Fruit fly (Drosophila melanogaster) whole organism, prepupa: ENCODE results near the gene bai.

ENCODE experiments used
- Blimp-1 ChIP-seq: fragments of 200-800 bp; sonication (Bioruptor generic); optimal IDR thresholded peaks from 3 replicates; lab custom pipeline; 2017; ENCODE audit warnings: missing biosample characterization, missing genetic modification characterization, mild to moderate bottlenecking, moderate library complexity, missing genetic modification reagents
- CG10631 ChIP-seq: fragments of 200-800 bp; sonication (Bioruptor generic); optimal IDR thresholded peaks from 2 replicates; lab custom pipeline; 2016; ENCODE audit warnings: missing biosample characterization, missing genetic modification characterization
- CG10669 ChIP-seq: fragments of 200-800 bp; sonication (Bioruptor generic); optimal IDR thresholded peaks from 3 replicates; lab custom pipeline; 2018; ENCODE audit warnings: missing biosample characterization, mild to moderate bottlenecking, missing genetic modification characterization, moderate library complexity
- CG11762 ChIP-seq: fragments of 200-800 bp; sonication (Bioruptor generic); optimal IDR thresholded peaks from 3 replicates; lab custom pipeline; 2016; ENCODE audit warnings: missing biosample characterization, missing genetic modification characterization; ENCODE audit not compliant: insufficient read depth
- CG11902 ChIP-seq: fragments of 200-800 bp; sonication (Bioruptor generic); optimal IDR thresholded peaks from 3 replicates; lab custom pipeline; 2016; ENCODE audit warnings: missing biosample characterization, missing genetic modification characterization
- CG1621 ChIP-seq: fragments of 200-800 bp; sonication (Bioruptor generic); optimal IDR thresholded peaks from 3 replicates; lab custom pipeline; 2018; ENCODE audit warnings: missing biosample characterization, mild to moderate bottlenecking, missing genetic modification characterization
- CG16779 ChIP-seq: fragments of 200-800 bp; sonication (Bioruptor generic); optimal IDR thresholded peaks from 3 replicates; lab custom pipeline; 2017; ENCODE audit warnings: missing biosample characterization, mild to moderate bottlenecking, missing genetic modification characterization
- CG32006 ChIP-seq: fragments of 200-800 bp; sonication (Bioruptor generic); optimal IDR thresholded peaks from 3 replicates; lab custom pipeline; 2017; ENCODE audit warnings: missing biosample characterization, mild to moderate bottlenecking, missing genetic modification characterization
- CG34406 ChIP-seq: fragments of 200-800 bp; sonication (Bioruptor generic); optimal IDR thresholded peaks from 3 replicates; lab custom pipeline; 2016; ENCODE audit warnings: missing biosample characterization, missing genetic modification characterization
- CG6163 ChIP-seq: fragments of 200-800 bp; sonication (Bioruptor generic); IDR thresholded peaks from 3 replicates; pipeline ENCODE4 v1.3.6; 2022; ENCODE audit warnings: missing biosample characterization, missing genetic modification characterization
- CG6276 ChIP-seq: fragments of 200-800 bp; sonication (Bioruptor generic); optimal IDR thresholded peaks from 2 replicates; lab custom pipeline; 2017; ENCODE audit warnings: missing biosample characterization, mild to moderate bottlenecking, missing genetic modification characterization
- CG6792 ChIP-seq: fragments of 200-800 bp; sonication (Bioruptor generic); optimal IDR thresholded peaks from 3 replicates; lab custom pipeline; 2016; ENCODE audit warnings: missing biosample characterization, missing genetic modification characterization
- CG6854 ChIP-seq: fragments of 200-800 bp; sonication (Bioruptor generic); optimal IDR thresholded peaks from 2 replicates; lab custom pipeline; 2017; ENCODE audit warnings: missing biosample characterization, mild to moderate bottlenecking, missing genetic modification characterization
- CG7368 ChIP-seq: fragments of 200-800 bp; sonication (Bioruptor generic); optimal IDR thresholded peaks from 3 replicates; lab custom pipeline; 2016; ENCODE audit warnings: missing biosample characterization, missing genetic modification characterization
- CG8119 ChIP-seq: fragments of 200-800 bp; sonication (Bioruptor generic); IDR thresholded peaks from 3 replicates; pipeline ENCODE4 v1.3.6; 2022; ENCODE audit warnings: missing biosample characterization, missing genetic modification characterization
- CG8319 ChIP-seq: fragments of 200-800 bp; sonication (Bioruptor generic); optimal IDR thresholded peaks from 3 replicates; lab custom pipeline; 2016; ENCODE audit warnings: missing biosample characterization, missing genetic modification characterization
- CG9139 ChIP-seq: fragments of 200-800 bp; sonication (Bioruptor generic); optimal IDR thresholded peaks from 3 replicates; lab custom pipeline; 2017; ENCODE audit warnings: missing biosample characterization, mild to moderate bottlenecking, missing genetic modification characterization
- Eip75B ChIP-seq: fragments of 200-800 bp; sonication (Bioruptor generic); optimal IDR thresholded peaks from 3 replicates; lab custom pipeline; 2016; ENCODE audit warnings: missing biosample characterization, missing genetic modification characterization
- Eip78C ChIP-seq: fragments of 200-800 bp; sonication (Bioruptor generic); peaks from one replicate; lab custom pipeline; 2016; ENCODE audit warnings: missing biosample characterization, missing genetic modification characterization
- Eip93F ChIP-seq: fragments of 200-800 bp; sonication (Bioruptor generic); optimal IDR thresholded peaks from 2 replicates; lab custom pipeline; 2016; ENCODE audit warnings: missing biosample characterization, mild to moderate bottlenecking, missing genetic modification characterization
- Ets21C ChIP-seq: fragments of 200-800 bp; sonication (Bioruptor generic); optimal IDR thresholded peaks from 3 replicates; lab custom pipeline; 2016; ENCODE audit warnings: missing biosample characterization, missing genetic modification characterization
- Ets96B ChIP-seq: fragments of 200-800 bp; optimal IDR thresholded peaks from 2 replicates; lab custom pipeline; 2019; ENCODE audit warnings: missing biosample characterization, mild to moderate bottlenecking, missing genetic modification characterization, moderate library complexity
- Gug ChIP-seq: fragments of 200-800 bp; sonication (Bioruptor generic); IDR thresholded peaks from 2 replicates; pipeline ENCODE4 v1.3.6; 2022; ENCODE audit warnings: missing biosample characterization, missing genetic modification characterization
- Hr38 ChIP-seq: sonication (Bioruptor generic); optimal IDR thresholded peaks from 2 replicates; lab custom pipeline; 2016; ENCODE audit warnings: missing biosample characterization, missing genetic modification characterization
- Hr39 ChIP-seq: fragments of 200-800 bp; sonication (Bioruptor generic); optimal IDR thresholded peaks from 2 replicates; lab custom pipeline; 2016; ENCODE audit warnings: missing biosample characterization, missing genetic modification characterization
- Hr4 ChIP-seq: fragments of 200-800 bp; sonication (Bioruptor generic); optimal IDR thresholded peaks from 3 replicates; lab custom pipeline; 2016; ENCODE audit warnings: missing biosample characterization, missing genetic modification characterization
- OdsH ChIP-seq: fragments of 200-800 bp; sonication (Bioruptor generic); optimal IDR thresholded peaks from 3 replicates; lab custom pipeline; 2016; ENCODE audit warnings: missing biosample characterization, missing genetic modification characterization
- Smox ChIP-seq: fragments of 200-800 bp; sonication (Bioruptor generic); optimal IDR thresholded peaks from 3 replicates; lab custom pipeline; 2016; ENCODE audit warnings: missing biosample characterization, missing genetic modification characterization
- Sox102F ChIP-seq: fragments of 200-800 bp; sonication (Bioruptor generic); optimal IDR thresholded peaks from 2 replicates; lab custom pipeline; 2016; ENCODE audit warnings: missing biosample characterization, mild to moderate bottlenecking, missing genetic modification characterization
- Sox14 ChIP-seq: fragments of 200-800 bp; sonication (Bioruptor generic); optimal IDR thresholded peaks from 3 replicates; lab custom pipeline; 2016; ENCODE audit warnings: missing biosample characterization, missing genetic modification characterization
- Sox15 ChIP-seq: fragments of 200-800 bp; sonication (Bioruptor generic); optimal IDR thresholded peaks from 3 replicates; lab custom pipeline; 2016; ENCODE audit warnings: missing biosample characterization, missing genetic modification characterization
- achi ChIP-seq: fragments of 200-800 bp; sonication (Bioruptor generic); optimal IDR thresholded peaks from 3 replicates; lab custom pipeline; 2016; ENCODE audit warnings: missing biosample characterization, missing genetic modification characterization
- acj6 ChIP-seq: fragments of 200-800 bp; sonication (Bioruptor generic); optimal IDR thresholded peaks from 3 replicates; lab custom pipeline; 2016; ENCODE audit warnings: missing biosample characterization, missing genetic modification characterization
- cyc ChIP-seq: fragments of 200-800 bp; sonication (Bioruptor generic); optimal IDR thresholded peaks from 3 replicates; lab custom pipeline; 2016; ENCODE audit warnings: missing biosample characterization, missing genetic modification characterization
- dac ChIP-seq: fragments of 200-800 bp; sonication (Bioruptor generic); optimal IDR thresholded peaks from 2 replicates; lab custom pipeline; 2017; ENCODE audit warnings: missing biosample characterization, mild to moderate bottlenecking, missing genetic modification characterization
- dsx ChIP-seq: fragments of 200-800 bp; optimal IDR thresholded peaks from 3 replicates; lab custom pipeline; 2019; ENCODE audit warnings: missing biosample characterization, mild to moderate bottlenecking, missing genetic modification characterization, moderate library complexity; ENCODE audit not compliant: poor library complexity, severe bottlenecking
- eg ChIP-seq: fragments of 200-800 bp; sonication (Bioruptor generic); IDR thresholded peaks from 3 replicates; pipeline ENCODE4 v1.3.6; 2022; ENCODE audit warnings: missing biosample characterization, missing genetic modification characterization
- fd59A ChIP-seq: fragments of 200-800 bp; sonication (Bioruptor generic); optimal IDR thresholded peaks from 2 replicates; lab custom pipeline; 2017; ENCODE audit warnings: missing biosample characterization, mild to moderate bottlenecking, missing genetic modification characterization, missing genetic modification reagents
- fd85E ChIP-seq: fragments of 200-800 bp; sonication (Bioruptor generic); optimal IDR thresholded peaks from 3 replicates; lab custom pipeline; 2016; ENCODE audit warnings: missing biosample characterization, missing genetic modification characterization
- lz ChIP-seq: fragments of 200-800 bp; sonication (Bioruptor generic); optimal IDR thresholded peaks from 3 replicates; lab custom pipeline; 2016; ENCODE audit warnings: missing biosample characterization, missing genetic modification characterization
- net ChIP-seq: fragments of 200-800 bp; sonication (Bioruptor generic); optimal IDR thresholded peaks from 3 replicates; lab custom pipeline; 2016; ENCODE audit warnings: missing biosample characterization, missing genetic modification characterization
- pdm3 ChIP-seq: fragments of 200-800 bp; sonication (Bioruptor generic); optimal IDR thresholded peaks from 3 replicates; lab custom pipeline; 2016; ENCODE audit warnings: missing biosample characterization, missing genetic modification characterization
- salr ChIP-seq, 2 experiments: fragments of 200-800 bp; sonication (Bioruptor generic); optimal IDR thresholded peaks; 3 replicates each; lab custom pipeline; 2016 to 2018; ENCODE audit warnings: missing biosample characterization in 2 of 2, missing genetic modification characterization in 2 of 2, mild to moderate bottlenecking in 1 of 2
- ss ChIP-seq, 2 experiments: fragments of 200-800 bp; sonication (Bioruptor generic); optimal IDR thresholded peaks; 2 replicates in 1 of 2; 3 replicates in 1 of 2; lab custom pipeline; 2017 to 2018; ENCODE audit warnings: mild to moderate bottlenecking in 2 of 2, missing biosample characterization in 2 of 2, missing genetic modification characterization in 2 of 2, moderate library complexity in 1 of 2
- svp ChIP-seq: fragments of 200-800 bp; sonication (Bioruptor generic); peaks from one replicate; lab custom pipeline; 2016; ENCODE audit warnings: missing biosample characterization, missing genetic modification characterization
- topi ChIP-seq: fragments of 200-800 bp; sonication (Bioruptor generic); optimal IDR thresholded peaks from 3 replicates; lab custom pipeline; 2016; ENCODE audit warnings: missing biosample characterization, missing genetic modification characterization

Gene bai

DNA sequence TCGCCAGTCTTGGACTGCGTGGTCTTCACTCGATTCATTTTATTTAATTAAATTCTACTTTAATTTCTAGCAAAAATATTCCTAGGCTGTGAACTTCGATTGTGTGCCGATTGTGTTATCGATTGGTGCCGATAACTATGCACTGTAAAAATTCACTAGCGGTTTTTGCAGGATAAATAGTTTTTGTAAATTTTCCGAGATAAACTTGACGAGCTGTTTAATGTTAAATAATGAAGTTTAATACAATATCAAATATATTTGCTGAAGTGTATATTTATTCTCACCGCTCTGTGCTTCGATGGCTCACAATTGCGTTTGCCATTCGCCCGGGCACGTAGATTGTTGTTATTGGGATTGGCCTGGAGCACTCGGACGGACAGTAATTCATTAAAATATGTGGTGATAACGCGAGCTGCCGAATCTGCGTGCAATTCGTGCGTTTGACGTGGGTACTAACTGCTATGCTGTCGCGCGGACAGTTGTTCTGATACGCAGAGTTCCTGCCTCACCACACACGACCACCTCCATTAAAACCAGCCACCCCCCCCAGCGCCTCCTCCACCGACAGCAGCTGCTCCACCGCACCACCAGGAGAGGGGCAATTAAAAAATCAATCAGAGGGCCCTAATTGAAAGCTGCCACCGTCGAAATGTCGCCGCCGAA is 14.1 kb upstream of the bai start, which contains the start of the genes EMC6 and Hr96 (continued):
- peak; percentile 87 for TF ChIP-seq CG8319 (GFP tag; lab: Kevin White, UChicago)
- peak; percentile 81 for TF ChIP-seq dsx (GFP tag; lab: Kevin White, UChicago)
- peak; percentile 90 for TF ChIP-seq net
- TF ChIP-seq Hr39 (GFP tag; lab: Kevin White, UChicago), result peak; percentile 92
- TF ChIP-seq CG6276 (GFP tag; lab: Kevin White, UChicago), result no peak
- TF ChIP-seq CG16779 (tag; lab: Kevin White, UChicago), result peak; percentile 79
- TF ChIP-seq Ets21C (GFP tag; lab: Kevin White, UChicago), result peak; percentile 90
- TF ChIP-seq CG11762 (GFP tag; lab: Kevin White, UChicago), result peak; percentile 87
- peak; percentile 84 for TF ChIP-seq CG8119 (GFP tag; lab: Robert Waterston, UW)
- TF ChIP-seq, all 60 proteins: peak for 53

dm6 chr3R:25027281-25028219 is 11.6 kb upstream of the bai start:
- TF ChIP-seq Blimp-1 (GFP tag; lab: Kevin White, UChicago) (peak; percentile 32), CG10669 (no peak), lz (peak; percentile 65), Hr38 (no peak), CG1621 (tag; lab: Kevin White, UChicago) (no peak), fd85E (no peak), pdm3 (GFP tag; lab: Kevin White, UChicago) (no peak), Eip93F (GFP tag; lab: Kevin White, UChicago) (peak; percentile 46), Hr4 (GFP tag; lab: Kevin White, UChicago) (no peak), CG8319 (GFP tag; lab: Kevin White, UChicago) (no peak), OdsH (GFP tag; lab: Kevin White, UChicago) (no peak), fd59A (GFP tag; lab: Kevin White, UChicago) (no peak), cyc (GFP tag; lab: Kevin White, UChicago) (peak; percentile 38), CG6792 (GFP tag; lab: Kevin White, UChicago) (peak; percentile 62), CG32006 (GFP tag; lab: Kevin White, UChicago) (no peak), CG10631 (no peak), Sox15 (peak; percentile 44), svp (no peak), CG11902 (GFP tag; lab: Kevin White, UChicago) (no peak), CG34406 (GFP tag; lab: Kevin White, UChicago) (no peak), CG6163 (GFP tag; lab: Robert Waterston, UW) (no peak), Smox (GFP tag; lab: Kevin White, UChicago) (no peak), CG8119 (GFP tag; lab: Robert Waterston, UW) (0 out of 3 replicates have a peak, but pooled peaks have one; percentile 31), Eip75B (GFP tag; lab: Kevin White, UChicago) (no peak), dac (GFP tag; lab: Kevin White, UChicago) (no peak), Hr39 (GFP tag; lab: Kevin White, UChicago) (no peak), Ets21C (GFP tag; lab: Kevin White, UChicago) (no peak), CG9139 (GFP tag; lab: Kevin White, UChicago) (no peak), Sox102F (GFP tag; lab: Kevin White, UChicago) (no peak), Sox14 (GFP tag; lab: Kevin White, UChicago) (peak; percentile 64), salr (GFP tag; optimal IDR thresholded peaks at IDR 0.05; lab: Kevin White, UChicago) (no peak), achi (GFP tag; lab: Kevin White, UChicago) (no peak), acj6 (GFP tag; lab: Kevin White, UChicago) (no peak), CG6854 (GFP tag; lab: Kevin White, UChicago) (no peak), Gug (GFP tag; lab: Robert Waterston, UW) (no peak), dsx (GFP tag; lab: Kevin White, UChicago) (no peak), ss (GFP tag; optimal IDR thresholded peaks at IDR 0.05; lab: Kevin White, UChicago) (no peak), topi (no peak), Eip78C (no peak), CG7368 (GFP tag; lab: Kevin White, UChicago) (no peak), CG16779 (tag; lab: Kevin White, UChicago) (no peak), eg (no peak), Ets96B (tag; lab: Kevin White, UChicago) (no peak)
